Worm (Caenorhabditis elegans): ENCODE measurements around the gene paqr-2.

DNA sequence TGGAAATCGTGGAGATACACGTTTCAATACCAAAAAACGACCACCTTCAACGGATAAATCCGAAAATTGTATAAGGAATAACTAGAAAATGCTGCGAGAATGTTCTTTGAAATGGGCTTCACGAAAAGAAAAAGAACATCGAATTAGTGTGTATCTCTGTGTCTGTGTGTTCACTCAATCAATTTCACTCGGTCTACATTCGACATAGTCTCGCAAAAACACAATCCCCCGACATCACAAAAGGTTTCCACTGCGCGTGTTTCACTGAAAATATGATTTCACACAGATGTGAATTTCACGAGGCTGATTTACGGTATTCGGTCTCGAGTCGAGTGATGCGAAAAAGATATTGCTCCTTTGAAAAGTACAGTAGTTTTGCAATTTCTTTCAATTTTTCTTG, 6.0 kb downstream of the paqr-2 start:
- TF ChIP-seq mdl-1 (tag; optimal IDR thresholded peaks at IDR 0.05): no peak
- no peak for TF ChIP-seq peb-1 (tag; optimal IDR thresholded peaks at IDR 0.05)
- no peak for TF ChIP-seq ztf-4 (tag; optimal IDR thresholded peaks at IDR 0.05)
- TF ChIP-seq ztf-11 (tag; optimal IDR thresholded peaks at IDR 0.05): no peak
- TF ChIP-seq unc-55 (GFP tag; optimal IDR thresholded peaks at IDR 0.05): no peak
- no peak for TF ChIP-seq ceh-16 (tag; optimal IDR thresholded peaks at IDR 0.05)
- TF ChIP-seq alr-1 (tag; optimal IDR thresholded peaks at IDR 0.05): no peak
- no peak for TF ChIP-seq elt-1 (tag; optimal IDR thresholded peaks at IDR 0.05)
- no peak for TF ChIP-seq unc-62 (GFP tag; optimal IDR thresholded peaks at IDR 0.05)
- TF ChIP-seq aly-2 (tag; optimal IDR thresholded peaks at IDR 0.05): no peak
- no peak for TF ChIP-seq nhr-10 (tag; optimal IDR thresholded peaks at IDR 0.05)
